Fruit fly (Drosophila melanogaster) whole organism, prepupa: ENCODE measurements around the gene T48.

ENCODE experiments used
- CG10669 ChIP-seq: fragments of 200-800 bp; sonication (Bioruptor generic); optimal IDR thresholded peaks from 3 replicates; lab custom pipeline; 2018; ENCODE audit warnings: missing biosample characterization, mild to moderate bottlenecking, missing genetic modification characterization, moderate library complexity
- CG11294 ChIP-seq: fragments of 200-800 bp; sonication (Bioruptor generic); IDR thresholded peaks from 2 replicates; pipeline ENCODE4 v1.3.6; 2022; ENCODE audit warnings: missing biosample characterization, missing genetic modification characterization
- CG11762 ChIP-seq: fragments of 200-800 bp; sonication (Bioruptor generic); optimal IDR thresholded peaks from 3 replicates; lab custom pipeline; 2016; ENCODE audit warnings: missing biosample characterization, missing genetic modification characterization; ENCODE audit not compliant: insufficient read depth
- CG11902 ChIP-seq: fragments of 200-800 bp; sonication (Bioruptor generic); optimal IDR thresholded peaks from 3 replicates; lab custom pipeline; 2016; ENCODE audit warnings: missing biosample characterization, missing genetic modification characterization
- CG1621 ChIP-seq: fragments of 200-800 bp; sonication (Bioruptor generic); optimal IDR thresholded peaks from 3 replicates; lab custom pipeline; 2018; ENCODE audit warnings: missing biosample characterization, mild to moderate bottlenecking, missing genetic modification characterization
- CG16779 ChIP-seq: fragments of 200-800 bp; sonication (Bioruptor generic); optimal IDR thresholded peaks from 3 replicates; lab custom pipeline; 2017; ENCODE audit warnings: missing biosample characterization, mild to moderate bottlenecking, missing genetic modification characterization
- CG3032 ChIP-seq: fragments of 200-800 bp; optimal IDR thresholded peaks from 2 replicates; lab custom pipeline; 2019; ENCODE audit warnings: missing biosample characterization, mild to moderate bottlenecking, missing genetic modification characterization, moderate library complexity
- CG31627 ChIP-seq: fragments of 200-800 bp; sonication (Bioruptor generic); optimal IDR thresholded peaks from 3 replicates; lab custom pipeline; 2016; ENCODE audit warnings: missing biosample characterization, missing genetic modification characterization
- CG32006 ChIP-seq: fragments of 200-800 bp; sonication (Bioruptor generic); optimal IDR thresholded peaks from 3 replicates; lab custom pipeline; 2017; ENCODE audit warnings: missing biosample characterization, mild to moderate bottlenecking, missing genetic modification characterization
- CG34406 ChIP-seq: fragments of 200-800 bp; sonication (Bioruptor generic); optimal IDR thresholded peaks from 3 replicates; lab custom pipeline; 2016; ENCODE audit warnings: missing biosample characterization, missing genetic modification characterization
- CG6276 ChIP-seq: fragments of 200-800 bp; sonication (Bioruptor generic); optimal IDR thresholded peaks from 2 replicates; lab custom pipeline; 2017; ENCODE audit warnings: missing biosample characterization, mild to moderate bottlenecking, missing genetic modification characterization
- CG6792 ChIP-seq: fragments of 200-800 bp; sonication (Bioruptor generic); optimal IDR thresholded peaks from 3 replicates; lab custom pipeline; 2016; ENCODE audit warnings: missing biosample characterization, missing genetic modification characterization
- CG6808 ChIP-seq: fragments of 200-800 bp; sonication (Bioruptor generic); optimal IDR thresholded peaks from 3 replicates; lab custom pipeline; 2017; ENCODE audit warnings: missing biosample characterization, missing genetic modification characterization, mild to moderate bottlenecking, moderate library complexity, missing genetic modification reagents
- CG7368 ChIP-seq: fragments of 200-800 bp; sonication (Bioruptor generic); optimal IDR thresholded peaks from 3 replicates; lab custom pipeline; 2016; ENCODE audit warnings: missing biosample characterization, missing genetic modification characterization
- CG8119 ChIP-seq: fragments of 200-800 bp; sonication (Bioruptor generic); IDR thresholded peaks from 3 replicates; pipeline ENCODE4 v1.3.6; 2022; ENCODE audit warnings: missing biosample characterization, missing genetic modification characterization
- CG8319 ChIP-seq: fragments of 200-800 bp; sonication (Bioruptor generic); optimal IDR thresholded peaks from 3 replicates; lab custom pipeline; 2016; ENCODE audit warnings: missing biosample characterization, missing genetic modification characterization
- CG8632 ChIP-seq: fragments of 200-800 bp; sonication (Bioruptor generic); optimal IDR thresholded peaks from 3 replicates; lab custom pipeline; 2016; ENCODE audit warnings: missing biosample characterization, missing genetic modification characterization
- CG9139 ChIP-seq: fragments of 200-800 bp; sonication (Bioruptor generic); optimal IDR thresholded peaks from 3 replicates; lab custom pipeline; 2017; ENCODE audit warnings: missing biosample characterization, mild to moderate bottlenecking, missing genetic modification characterization
- Eip75B ChIP-seq: fragments of 200-800 bp; sonication (Bioruptor generic); optimal IDR thresholded peaks from 3 replicates; lab custom pipeline; 2016; ENCODE audit warnings: missing biosample characterization, missing genetic modification characterization
- Eip78C ChIP-seq: fragments of 200-800 bp; sonication (Bioruptor generic); peaks from one replicate; lab custom pipeline; 2016; ENCODE audit warnings: missing biosample characterization, missing genetic modification characterization
- Eip93F ChIP-seq: fragments of 200-800 bp; sonication (Bioruptor generic); optimal IDR thresholded peaks from 2 replicates; lab custom pipeline; 2016; ENCODE audit warnings: missing biosample characterization, mild to moderate bottlenecking, missing genetic modification characterization
- Ets21C ChIP-seq: fragments of 200-800 bp; sonication (Bioruptor generic); optimal IDR thresholded peaks from 3 replicates; lab custom pipeline; 2016; ENCODE audit warnings: missing biosample characterization, missing genetic modification characterization
- Ets96B ChIP-seq: fragments of 200-800 bp; optimal IDR thresholded peaks from 2 replicates; lab custom pipeline; 2019; ENCODE audit warnings: missing biosample characterization, mild to moderate bottlenecking, missing genetic modification characterization, moderate library complexity
- Gug ChIP-seq: fragments of 200-800 bp; sonication (Bioruptor generic); IDR thresholded peaks from 2 replicates; pipeline ENCODE4 v1.3.6; 2022; ENCODE audit warnings: missing biosample characterization, missing genetic modification characterization
- Hr38 ChIP-seq: sonication (Bioruptor generic); optimal IDR thresholded peaks from 2 replicates; lab custom pipeline; 2016; ENCODE audit warnings: missing biosample characterization, missing genetic modification characterization
- Hr39 ChIP-seq: fragments of 200-800 bp; sonication (Bioruptor generic); optimal IDR thresholded peaks from 2 replicates; lab custom pipeline; 2016; ENCODE audit warnings: missing biosample characterization, missing genetic modification characterization
- Hr4 ChIP-seq: fragments of 200-800 bp; sonication (Bioruptor generic); optimal IDR thresholded peaks from 3 replicates; lab custom pipeline; 2016; ENCODE audit warnings: missing biosample characterization, missing genetic modification characterization
- Lpt ChIP-seq: fragments of 200-800 bp; sonication (Bioruptor generic); optimal IDR thresholded peaks from 3 replicates; lab custom pipeline; 2016; ENCODE audit warnings: missing biosample characterization, missing genetic modification characterization
- Met ChIP-seq: fragments of 200-800 bp; sonication (Bioruptor generic); optimal IDR thresholded peaks from 3 replicates; lab custom pipeline; 2016; ENCODE audit warnings: missing biosample characterization, missing genetic modification characterization
- OdsH ChIP-seq: fragments of 200-800 bp; sonication (Bioruptor generic); optimal IDR thresholded peaks from 3 replicates; lab custom pipeline; 2016; ENCODE audit warnings: missing biosample characterization, missing genetic modification characterization
- Sox102F ChIP-seq: fragments of 200-800 bp; sonication (Bioruptor generic); optimal IDR thresholded peaks from 2 replicates; lab custom pipeline; 2016; ENCODE audit warnings: missing biosample characterization, mild to moderate bottlenecking, missing genetic modification characterization
- Sox14 ChIP-seq: fragments of 200-800 bp; sonication (Bioruptor generic); optimal IDR thresholded peaks from 3 replicates; lab custom pipeline; 2016; ENCODE audit warnings: missing biosample characterization, missing genetic modification characterization
- Sox15 ChIP-seq: fragments of 200-800 bp; sonication (Bioruptor generic); optimal IDR thresholded peaks from 3 replicates; lab custom pipeline; 2016; ENCODE audit warnings: missing biosample characterization, missing genetic modification characterization
- achi ChIP-seq: fragments of 200-800 bp; sonication (Bioruptor generic); optimal IDR thresholded peaks from 3 replicates; lab custom pipeline; 2016; ENCODE audit warnings: missing biosample characterization, missing genetic modification characterization
- acj6 ChIP-seq: fragments of 200-800 bp; sonication (Bioruptor generic); optimal IDR thresholded peaks from 3 replicates; lab custom pipeline; 2016; ENCODE audit warnings: missing biosample characterization, missing genetic modification characterization
- cyc ChIP-seq: fragments of 200-800 bp; sonication (Bioruptor generic); optimal IDR thresholded peaks from 3 replicates; lab custom pipeline; 2016; ENCODE audit warnings: missing biosample characterization, missing genetic modification characterization
- dac ChIP-seq: fragments of 200-800 bp; sonication (Bioruptor generic); optimal IDR thresholded peaks from 2 replicates; lab custom pipeline; 2017; ENCODE audit warnings: missing biosample characterization, mild to moderate bottlenecking, missing genetic modification characterization
- eg ChIP-seq: fragments of 200-800 bp; sonication (Bioruptor generic); IDR thresholded peaks from 3 replicates; pipeline ENCODE4 v1.3.6; 2022; ENCODE audit warnings: missing biosample characterization, missing genetic modification characterization
- fd85E ChIP-seq: fragments of 200-800 bp; sonication (Bioruptor generic); optimal IDR thresholded peaks from 3 replicates; lab custom pipeline; 2016; ENCODE audit warnings: missing biosample characterization, missing genetic modification characterization
- fkh ChIP-seq: fragments of 200-800 bp; sonication (Bioruptor generic); optimal IDR thresholded peaks from 3 replicates; lab custom pipeline; 2017; ENCODE audit warnings: missing biosample characterization, mild to moderate bottlenecking, missing genetic modification characterization, moderate library complexity
- lz ChIP-seq: fragments of 200-800 bp; sonication (Bioruptor generic); optimal IDR thresholded peaks from 3 replicates; lab custom pipeline; 2016; ENCODE audit warnings: missing biosample characterization, missing genetic modification characterization
- net ChIP-seq: fragments of 200-800 bp; sonication (Bioruptor generic); optimal IDR thresholded peaks from 3 replicates; lab custom pipeline; 2016; ENCODE audit warnings: missing biosample characterization, missing genetic modification characterization
- pdm3 ChIP-seq: fragments of 200-800 bp; sonication (Bioruptor generic); optimal IDR thresholded peaks from 3 replicates; lab custom pipeline; 2016; ENCODE audit warnings: missing biosample characterization, missing genetic modification characterization
- salr ChIP-seq, 2 experiments: fragments of 200-800 bp; sonication (Bioruptor generic); optimal IDR thresholded peaks; 3 replicates each; lab custom pipeline; 2016 to 2018; ENCODE audit warnings: missing biosample characterization in 2 of 2, missing genetic modification characterization in 2 of 2, mild to moderate bottlenecking in 1 of 2
- ss ChIP-seq, 2 experiments: fragments of 200-800 bp; sonication (Bioruptor generic); optimal IDR thresholded peaks; 2 replicates in 1 of 2; 3 replicates in 1 of 2; lab custom pipeline; 2017 to 2018; ENCODE audit warnings: mild to moderate bottlenecking in 2 of 2, missing biosample characterization in 2 of 2, missing genetic modification characterization in 2 of 2, moderate library complexity in 1 of 2
- topi ChIP-seq: fragments of 200-800 bp; sonication (Bioruptor generic); optimal IDR thresholded peaks from 3 replicates; lab custom pipeline; 2016; ENCODE audit warnings: missing biosample characterization, missing genetic modification characterization
- vri ChIP-seq: fragments of 200-800 bp; sonication (Bioruptor generic); optimal IDR thresholded peaks from 3 replicates; lab custom pipeline; 2016; ENCODE audit warnings: missing biosample characterization, mild to moderate bottlenecking, missing genetic modification characterization

Gene T48

DNA sequence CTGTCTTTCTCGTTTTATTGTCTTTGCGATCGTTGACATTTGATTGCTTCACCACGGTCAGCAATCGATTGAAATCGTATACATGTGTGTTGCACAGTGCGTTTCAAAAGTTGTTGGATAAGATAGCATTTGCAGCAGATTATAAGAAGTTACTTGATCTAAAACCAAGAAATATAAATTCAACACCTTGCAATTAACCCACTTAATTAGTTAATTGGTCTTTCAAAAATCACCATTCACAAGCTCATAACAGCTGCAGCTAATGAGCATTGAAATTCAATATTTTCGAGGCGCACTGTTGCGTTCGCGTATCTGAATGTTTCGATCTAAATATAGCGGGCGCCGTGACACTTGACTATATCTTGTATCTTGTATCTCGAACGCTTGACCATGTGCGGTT lies 11.2 kb downstream of the T48 start (continued):
- TF ChIP-seq Sox15 (GFP tag; lab: Kevin White, UChicago), result peak; percentile 54
- TF ChIP-seq CG34406 (GFP tag; lab: Kevin White, UChicago), result peak; percentile 56
- peak; percentile 69 for TF ChIP-seq CG6792
- peak; percentile 53 for TF ChIP-seq Eip75B
- TF ChIP-seq Lpt, result no peak
- TF ChIP-seq CG6276 (GFP tag; lab: Kevin White, UChicago), result peak; percentile 17
- peak; percentile 64 for TF ChIP-seq CG32006
- peak; percentile 71 for TF ChIP-seq eg (GFP tag; lab: Robert Waterston, UW)
- 0 out of 2 replicates have a peak, but pooled peaks have one; percentile 21 for TF ChIP-seq CG11294
- peak; percentile 66 for TF ChIP-seq CG8119 (GFP tag; lab: Robert Waterston, UW)
- no peak for TF ChIP-seq Eip93F (GFP tag; lab: Kevin White, UChicago)
- peak; percentile 12 to 40 for TF ChIP-seq salr (GFP tag; optimal IDR thresholded peaks at IDR 0.05; lab: Kevin White, UChicago)
- TF ChIP-seq pdm3 (GFP tag; lab: Kevin White, UChicago), result peak; percentile 67
- peak; percentile 43 for TF ChIP-seq topi (GFP tag; lab: Kevin White, UChicago)

DNA sequence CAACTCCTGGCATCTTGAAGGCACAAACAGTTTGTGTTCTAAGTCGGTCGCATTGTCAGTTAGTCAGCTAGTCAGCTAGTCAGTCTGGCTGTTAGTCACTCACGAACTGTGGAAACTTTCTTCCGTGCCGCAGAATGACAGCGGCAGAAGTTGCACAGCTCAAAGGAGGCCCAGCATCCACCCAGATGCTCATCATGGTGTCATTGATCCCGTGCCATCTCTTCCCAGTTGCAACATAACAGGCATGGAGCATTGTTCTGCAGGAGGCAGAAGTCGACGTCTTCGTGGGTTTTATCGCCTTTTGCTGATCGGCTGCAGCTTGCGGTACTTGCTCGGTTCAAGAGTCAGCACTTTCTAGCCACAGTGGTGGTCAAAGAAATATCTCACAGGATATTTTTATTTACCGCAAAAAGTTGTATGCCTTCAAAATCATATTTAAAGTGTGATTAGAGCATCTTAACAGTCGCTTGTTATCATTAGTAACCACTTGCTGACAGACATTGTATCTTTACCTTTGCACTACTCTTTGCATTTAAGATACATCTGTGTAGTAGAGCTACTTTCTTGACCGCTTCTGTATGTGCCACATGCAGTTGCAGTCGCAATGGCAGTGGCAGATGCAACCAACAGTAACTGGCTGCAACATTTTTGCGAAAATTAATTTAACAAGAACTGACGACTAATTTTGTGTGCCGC lies 12.2 kb downstream of the T48 start:
- no peak for TF ChIP-seq CG16779 (tag; lab: Kevin White, UChicago)
- TF ChIP-seq CG8319, result no peak
- peak; percentile 35 for TF ChIP-seq CG6276 (GFP tag; lab: Kevin White, UChicago)
- TF ChIP-seq CG11762 (GFP tag; lab: Kevin White, UChicago), result peak; percentile 4
- peak; percentile 38 for TF ChIP-seq CG6792
- TF ChIP-seq salr (GFP tag; optimal IDR thresholded peaks at IDR 0.05; lab: Kevin White, UChicago), result peak in 1 of 2 experiments; percentile 31
- TF ChIP-seq Ets96B (tag; lab: Kevin White, UChicago), result peak; percentile 42
- peak; percentile 31; the same call in 1 of the 2 replicates for TF ChIP-seq Gug (GFP tag; lab: Robert Waterston, UW)
- no peak for TF ChIP-seq Hr38
- no peak for TF ChIP-seq Eip93F (GFP tag; lab: Kevin White, UChicago)
- peak; percentile 40 for TF ChIP-seq cyc (GFP tag; lab: Kevin White, UChicago)
- no peak for TF ChIP-seq CG6808 (GFP tag; lab: Kevin White, UChicago)
- peak; percentile 4 for TF ChIP-seq CG11902
- peak; percentile 55 for TF ChIP-seq acj6 (GFP tag; lab: Kevin White, UChicago)
- peak; percentile 28 for TF ChIP-seq Ets21C (GFP tag; lab: Kevin White, UChicago)
- TF ChIP-seq Hr39 (GFP tag; lab: Kevin White, UChicago), result peak; percentile 54
- TF ChIP-seq Lpt, result peak; percentile 1
- TF ChIP-seq vri (GFP tag; lab: Kevin White, UChicago), result peak; percentile 37
- peak; percentile 20 for TF ChIP-seq CG34406 (GFP tag; lab: Kevin White, UChicago)
- TF ChIP-seq Sox14 (GFP tag; lab: Kevin White, UChicago), result peak; percentile 64
- TF ChIP-seq pdm3 (GFP tag; lab: Kevin White, UChicago), result peak; percentile 44
- peak; percentile 64 for TF ChIP-seq Met (GFP tag; lab: Kevin White, UChicago)
- peak; percentile 70 for TF ChIP-seq CG32006
- peak; percentile 56 for TF ChIP-seq lz (GFP tag; lab: Kevin White, UChicago)
- peak; percentile 51 for TF ChIP-seq Sox102F
- TF ChIP-seq CG9139, result no peak
- peak; percentile 35 for TF ChIP-seq net
- peak; percentile 32 for TF ChIP-seq CG8632 (GFP tag; lab: Kevin White, UChicago)
- peak; percentile 45 for TF ChIP-seq Eip75B
- no peak for TF ChIP-seq CG3032 (tag; lab: Kevin White, UChicago)
- no peak for TF ChIP-seq CG11294
- peak in 1 of 2 experiments; percentile 11 for TF ChIP-seq ss (GFP tag; optimal IDR thresholded peaks at IDR 0.05; lab: Kevin White, UChicago)
- TF ChIP-seq achi (GFP tag; lab: Kevin White, UChicago), result peak; percentile 53
- peak; percentile 8 for TF ChIP-seq Hr4 (GFP tag; lab: Kevin White, UChicago)
- peak; percentile 14 for TF ChIP-seq CG1621 (tag; lab: Kevin White, UChicago)
- TF ChIP-seq CG31627 (GFP tag; lab: Kevin White, UChicago), result peak; percentile 53
- peak; percentile 11 for TF ChIP-seq CG10669 (GFP tag; lab: Kevin White, UChicago)
- peak; percentile 81 for TF ChIP-seq Eip78C (GFP tag; lab: Kevin White, UChicago)
- no peak for TF ChIP-seq fd85E
- TF ChIP-seq fkh (GFP tag; lab: Kevin White, UChicago), result no peak
- TF ChIP-seq dac (GFP tag; lab: Kevin White, UChicago), result peak; percentile 3
- TF ChIP-seq CG7368 (GFP tag; lab: Kevin White, UChicago), result peak; percentile 17
- peak; percentile 47 for TF ChIP-seq OdsH (GFP tag; lab: Kevin White, UChicago)
